Fruit fly (Drosophila melanogaster) Kc167 (cell line): ENCODE results near the gene CG31296.

ENCODE experiments used
- Myc ChIP-seq: fragments of >200 bp; optimal IDR thresholded peaks from 2 replicates; lab custom pipeline; 2017; ENCODE audit warnings: missing external identifiers
- Sin3A ChIP-seq: fragments of >200 bp; optimal IDR thresholded peaks from 2 replicates; lab custom pipeline; 2018; ENCODE audit warnings: missing external identifiers
- h ChIP-seq: fragments of >200 bp; optimal IDR thresholded peaks from 3 replicates; lab custom pipeline; 2018; ENCODE audit warnings: missing external identifiers
- insv ChIP-seq: fragments of >200 bp; optimal IDR thresholded peaks from 3 replicates; lab custom pipeline; 2018; ENCODE audit warnings: missing external identifiers
- psq ChIP-seq: fragments of >200 bp; optimal IDR thresholded peaks from 2 replicates; lab custom pipeline; 2017; ENCODE audit warnings: missing external identifiers
- ttk ChIP-seq: sonication (Bioruptor generic); optimal IDR thresholded peaks from 2 replicates; lab custom pipeline; 2017; ENCODE audit warnings: missing external identifiers

dm6 chr3R:15579693-15580092, 48.4 kb upstream of the CG31296 start:
- TF ChIP-seq insv (no peak), h (no peak), psq (lab: Kevin White, UChicago) (no peak), Myc (lab: Kevin White, UChicago) (no peak), Sin3A (lab: Kevin White, UChicago) (no peak), ttk (lab: Kevin White, UChicago) (no peak)
